Fruit fly (Drosophila melanogaster): ENCODE measurements around the gene CG12075.
A peak's percentile ranks its signal among the peaks of the same experiment; 100 is the strongest.

CG12075 gene

DNA sequence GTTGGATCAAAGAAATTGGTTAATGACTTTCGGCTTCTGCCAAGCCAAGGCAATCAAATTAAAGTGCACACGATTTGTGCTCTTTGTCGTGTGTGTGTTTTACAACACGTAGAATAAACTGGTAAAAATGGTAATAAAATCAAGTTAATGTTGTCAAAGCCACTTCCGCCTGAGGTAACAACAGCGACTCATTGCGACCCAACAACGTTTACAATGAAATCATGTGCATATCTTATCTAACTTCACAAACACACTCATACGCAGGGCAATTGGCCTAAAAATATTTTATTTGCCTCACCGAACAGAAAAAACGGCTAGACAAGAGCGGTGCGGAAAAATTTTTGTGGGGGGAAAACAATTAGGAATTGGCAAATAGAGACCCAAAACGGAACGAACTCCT is 47.1 kb downstream of the CG12075 start:
- TF ChIP-seq dl (GFP tag; optimal IDR thresholded peaks at IDR 0.05; ENCODE audit: insufficient read depth in 1 of 2, partially characterized antibody in 2 of 2) (no peak), psq (GFP tag; optimal IDR thresholded peaks at IDR 0.05) (no peak), Myc (optimal IDR thresholded peaks at IDR 0.05) (no peak), pan (optimal IDR thresholded peaks at IDR 0.05) (no peak), OdsH (GFP tag; optimal IDR thresholded peaks at IDR 0.05) (no peak), h (GFP tag; optimal IDR thresholded peaks at IDR 0.05) (no peak), Hr78 (GFP tag; optimal IDR thresholded peaks at IDR 0.05) (no peak), Mio (GFP tag; optimal IDR thresholded peaks at IDR 0.05) (no peak)

DNA sequence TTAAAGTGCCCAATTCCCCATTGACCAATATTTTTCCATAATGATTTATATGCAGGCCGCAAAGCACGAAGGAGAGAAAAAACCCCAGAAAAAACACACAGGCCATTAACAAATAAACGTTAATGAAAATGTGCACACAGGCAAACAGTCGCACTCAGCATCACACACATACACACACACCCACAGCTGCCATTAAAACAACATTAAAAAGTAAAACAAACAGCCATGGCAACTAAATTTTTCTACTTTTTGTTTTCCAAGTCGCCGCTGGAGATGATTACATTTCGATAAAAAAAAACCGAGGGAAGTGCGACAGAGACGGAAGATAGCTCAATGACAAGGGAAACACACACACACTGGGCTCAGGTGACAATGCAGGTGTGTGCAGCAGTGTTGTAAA is 49.3 kb downstream of the CG12075 start:
- TF ChIP-seq Rel (GFP tag; optimal IDR thresholded peaks at IDR 0.05) (no peak), Rel (tag; optimal IDR thresholded peaks at IDR 0.05) (peak; percentile 56), OdsH (GFP tag; optimal IDR thresholded peaks at IDR 0.05) (no peak), tai (GFP tag; optimal IDR thresholded peaks at IDR 0.05) (no peak)

DNA sequence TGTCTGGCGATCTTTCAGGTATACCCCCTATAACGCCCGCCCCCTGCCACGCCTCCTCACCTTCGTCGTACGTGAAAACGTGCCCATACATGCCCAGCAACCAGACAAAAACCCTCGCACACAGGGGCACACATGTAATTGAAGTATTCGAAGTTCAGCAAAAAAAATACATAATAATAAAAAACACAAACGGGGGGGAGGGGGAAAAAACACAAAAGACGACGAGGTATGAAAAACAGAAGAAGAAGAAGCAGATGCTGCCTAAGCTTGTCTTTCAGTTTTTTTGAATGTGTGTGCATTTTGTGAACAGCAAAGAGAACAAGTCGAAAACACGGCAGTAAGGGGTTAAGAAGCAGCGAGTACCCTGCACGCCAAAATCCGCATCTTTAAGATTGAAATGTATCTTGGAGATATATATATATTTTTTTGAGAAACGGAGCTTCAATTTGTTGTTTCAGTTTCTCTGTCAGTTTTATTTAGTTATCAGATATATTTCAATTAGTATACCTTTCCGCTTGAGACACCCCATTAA is 50.8 kb downstream of the CG12075 start:
- TF ChIP-seq foxo (GFP tag; optimal IDR thresholded peaks at IDR 0.05) (peak in 1 of 2 experiments; percentile 35), h (GFP tag; optimal IDR thresholded peaks at IDR 0.05) (peak; percentile 23), jim (GFP tag; optimal IDR thresholded peaks at IDR 0.05) (peak; percentile 50), Rel (GFP tag; optimal IDR thresholded peaks at IDR 0.05) (no peak), Rel (tag; optimal IDR thresholded peaks at IDR 0.05) (peak; percentile 66), woc (GFP tag; optimal IDR thresholded peaks at IDR 0.05) (peak; percentile 52), Hr83 (GFP tag; optimal IDR thresholded peaks at IDR 0.05; ENCODE audit: poor library complexity, severe bottlenecking) (no peak), Sp1 (GFP tag; optimal IDR thresholded peaks at IDR 0.05) (peak; percentile 3), psq (GFP tag; optimal IDR thresholded peaks at IDR 0.05) (peak; percentile 37), ey (GFP tag; optimal IDR thresholded peaks at IDR 0.05) (no peak), OdsH (GFP tag; optimal IDR thresholded peaks at IDR 0.05) (peak; percentile 35), rgr (GFP tag; optimal IDR thresholded peaks at IDR 0.05) (peak; percentile 11), brk (GFP tag; optimal IDR thresholded peaks at IDR 0.05) (no peak), dmrt93B (GFP tag; optimal IDR thresholded peaks at IDR 0.05) (no peak), Vsx2 (GFP tag; optimal IDR thresholded peaks at IDR 0.05; ENCODE audit: partially characterized antibody) (no peak), fru (GFP tag; optimal IDR thresholded peaks at IDR 0.05) (peak; percentile 32), sage (GFP tag; optimal IDR thresholded peaks at IDR 0.05) (no peak)

DNA sequence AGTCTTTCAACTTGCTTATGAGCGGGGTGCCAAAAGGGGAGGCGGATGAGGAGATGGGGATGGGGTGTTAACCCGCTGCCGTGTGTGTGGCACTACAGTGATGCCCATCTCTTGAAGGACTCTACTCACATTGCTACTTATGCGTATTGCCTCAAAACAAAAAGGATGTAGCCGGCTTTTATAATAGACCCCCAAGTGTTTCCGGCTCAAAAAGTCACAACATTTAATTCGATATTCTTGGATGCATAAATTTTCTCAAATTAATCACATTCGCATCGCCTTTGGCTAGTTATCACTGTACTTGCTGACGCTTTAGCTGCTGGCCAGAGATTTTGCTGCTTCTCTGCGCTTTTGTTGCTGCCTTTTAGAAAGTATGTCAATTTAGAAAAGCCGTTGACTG is 52.9 kb downstream of the CG12075 start:
- TF ChIP-seq HLH106 (tag; optimal IDR thresholded peaks at IDR 0.05) (peak; percentile 57), OdsH (GFP tag; optimal IDR thresholded peaks at IDR 0.05) (no peak), foxo (GFP tag; optimal IDR thresholded peaks at IDR 0.05) (peak in 1 of 2 experiments; percentile 56), dmrt93B (GFP tag; optimal IDR thresholded peaks at IDR 0.05) (peak; percentile 27), ey (GFP tag; optimal IDR thresholded peaks at IDR 0.05) (peak; percentile 56), Hnf4 (GFP tag; optimal IDR thresholded peaks at IDR 0.05) (peak; percentile 22), rgr (GFP tag; optimal IDR thresholded peaks at IDR 0.05) (peak; percentile 47), jim (GFP tag; optimal IDR thresholded peaks at IDR 0.05) (no peak), CG32264 (GFP tag; optimal IDR thresholded peaks at IDR 0.05) (no peak), h (GFP tag; optimal IDR thresholded peaks at IDR 0.05) (peak; percentile 60)

DNA sequence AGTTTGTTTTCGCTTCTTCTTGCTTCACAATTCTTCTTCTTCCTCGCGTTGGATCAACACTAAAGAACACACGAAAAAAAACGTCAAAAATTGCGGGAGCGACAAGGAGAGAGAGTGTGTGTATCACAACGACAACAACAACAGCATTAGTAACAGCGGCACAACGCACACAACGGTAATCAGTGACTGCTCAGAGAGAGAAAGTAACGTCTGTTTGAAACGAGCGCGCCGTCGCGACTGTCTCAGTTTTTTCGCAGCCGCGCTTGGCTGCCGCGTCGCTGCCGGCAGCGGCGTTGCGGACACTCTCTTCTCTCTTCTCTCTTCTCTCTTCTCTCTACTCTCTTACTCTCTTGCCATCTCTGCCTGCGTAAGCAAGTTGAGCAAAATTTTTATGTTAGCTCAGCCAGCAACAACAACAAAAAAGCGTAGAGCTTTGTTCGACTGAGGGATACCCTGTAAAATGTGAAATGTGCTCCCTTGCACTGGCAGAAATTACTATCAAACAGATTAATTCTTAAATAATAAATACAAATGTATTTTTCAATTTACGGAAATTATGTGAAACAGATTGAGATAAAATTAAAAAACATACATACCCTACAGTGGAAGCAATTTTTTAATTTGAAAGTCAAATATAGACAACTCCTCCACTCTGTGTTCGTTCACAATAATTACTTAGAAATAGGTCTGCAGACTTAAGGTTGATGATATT is 53.6 kb downstream of the CG12075 start:
- TF ChIP-seq dsf (GFP tag; optimal IDR thresholded peaks at IDR 0.05; ENCODE audit: borderline replicate concordance) = no peak
- TF ChIP-seq GATAd (GFP tag; optimal IDR thresholded peaks at IDR 0.05) = no peak
- no peak for TF ChIP-seq tai (GFP tag; optimal IDR thresholded peaks at IDR 0.05)
- TF ChIP-seq CrebA (GFP tag; optimal IDR thresholded peaks at IDR 0.05; ENCODE audit: borderline replicate concordance) = peak; percentile 83
- no peak for TF ChIP-seq OdsH (GFP tag; optimal IDR thresholded peaks at IDR 0.05)
- no peak for TF ChIP-seq brk (GFP tag; optimal IDR thresholded peaks at IDR 0.05)
- TF ChIP-seq usp (GFP tag; optimal IDR thresholded peaks at IDR 0.05) = no peak
- no peak for TF ChIP-seq pan (optimal IDR thresholded peaks at IDR 0.05)
- TF ChIP-seq jim (GFP tag; optimal IDR thresholded peaks at IDR 0.05) = peak; percentile 21
- TF ChIP-seq br (GFP tag; optimal IDR thresholded peaks at IDR 0.05) = peak; percentile 18
- TF ChIP-seq CG9705 (GFP tag; optimal IDR thresholded peaks at IDR 0.05) = no peak
- TF ChIP-seq fru (GFP tag; optimal IDR thresholded peaks at IDR 0.05) = peak; percentile 72
- peak; percentile 81 to 88 for TF ChIP-seq dl (GFP tag; optimal IDR thresholded peaks at IDR 0.05; ENCODE audit: insufficient read depth in 1 of 2, partially characterized antibody in 2 of 2)
- TF ChIP-seq Abd-B (GFP tag; optimal IDR thresholded peaks at IDR 0.05) = no peak
- TF ChIP-seq Jra (GFP tag; optimal IDR thresholded peaks at IDR 0.05) = peak; percentile 7
- no peak for TF ChIP-seq N (GFP tag; optimal IDR thresholded peaks at IDR 0.05)
- TF ChIP-seq Mio (GFP tag; optimal IDR thresholded peaks at IDR 0.05) = no peak
- no peak for TF ChIP-seq CG32264 (GFP tag; optimal IDR thresholded peaks at IDR 0.05)
- no peak for TF ChIP-seq dmrt93B (GFP tag; optimal IDR thresholded peaks at IDR 0.05)
- TF ChIP-seq Hr83 (GFP tag; optimal IDR thresholded peaks at IDR 0.05; ENCODE audit: poor library complexity, severe bottlenecking) = peak; percentile 18
- TF ChIP-seq sv (GFP tag; optimal IDR thresholded peaks at IDR 0.05) = peak; percentile 58
- peak in 1 of 2 experiments; percentile 42 for TF ChIP-seq foxo (GFP tag; optimal IDR thresholded peaks at IDR 0.05)
- TF ChIP-seq lola (GFP tag; optimal IDR thresholded peaks at IDR 0.05) = no peak
- peak; percentile 61 for TF ChIP-seq woc (GFP tag; optimal IDR thresholded peaks at IDR 0.05)
- TF ChIP-seq Vsx2 (GFP tag; optimal IDR thresholded peaks at IDR 0.05; ENCODE audit: partially characterized antibody) = peak; percentile 46
- peak; percentile 58 for TF ChIP-seq rgr (GFP tag; optimal IDR thresholded peaks at IDR 0.05)
- no peak for TF ChIP-seq Sp1 (GFP tag; optimal IDR thresholded peaks at IDR 0.05)
- TF ChIP-seq Dfd (GFP tag; optimal IDR thresholded peaks at IDR 0.05) = no peak
